Fruit fly (Drosophila melanogaster) whole organism, prepupa: Measurements from ENCODE around the gene CG5446.

Source experiments
- CG10631 ChIP-seq: fragments of 200-800 bp; sonication (Bioruptor generic); optimal IDR thresholded peaks from 2 replicates; lab custom pipeline; 2016; ENCODE audit warnings: missing biosample characterization, missing genetic modification characterization
- CG10669 ChIP-seq: fragments of 200-800 bp; sonication (Bioruptor generic); optimal IDR thresholded peaks from 3 replicates; lab custom pipeline; 2018; ENCODE audit warnings: missing biosample characterization, mild to moderate bottlenecking, missing genetic modification characterization, moderate library complexity
- CG11294 ChIP-seq: fragments of 200-800 bp; sonication (Bioruptor generic); IDR thresholded peaks from 2 replicates; pipeline ENCODE4 v1.3.6; 2022; ENCODE audit warnings: missing biosample characterization, missing genetic modification characterization
- CG15336 ChIP-seq: fragments of 200-800 bp; sonication (Bioruptor generic); IDR thresholded peaks from 2 replicates; pipeline ENCODE4 v1.3.6; 2022; ENCODE audit warnings: missing biosample characterization, missing genetic modification characterization
- CG16779 ChIP-seq: fragments of 200-800 bp; sonication (Bioruptor generic); optimal IDR thresholded peaks from 3 replicates; lab custom pipeline; 2017; ENCODE audit warnings: missing biosample characterization, mild to moderate bottlenecking, missing genetic modification characterization
- CG3032 ChIP-seq: fragments of 200-800 bp; optimal IDR thresholded peaks from 2 replicates; lab custom pipeline; 2019; ENCODE audit warnings: missing biosample characterization, mild to moderate bottlenecking, missing genetic modification characterization, moderate library complexity
- CG32006 ChIP-seq: fragments of 200-800 bp; sonication (Bioruptor generic); optimal IDR thresholded peaks from 3 replicates; lab custom pipeline; 2017; ENCODE audit warnings: missing biosample characterization, mild to moderate bottlenecking, missing genetic modification characterization
- CG4318 ChIP-seq: fragments of 200-800 bp; sonication (Bioruptor generic); optimal IDR thresholded peaks from 3 replicates; lab custom pipeline; 2017; ENCODE audit warnings: missing biosample characterization, mild to moderate bottlenecking, missing genetic modification characterization
- CG6163 ChIP-seq: fragments of 200-800 bp; sonication (Bioruptor generic); IDR thresholded peaks from 3 replicates; pipeline ENCODE4 v1.3.6; 2022; ENCODE audit warnings: missing biosample characterization, missing genetic modification characterization
- CG6792 ChIP-seq: fragments of 200-800 bp; sonication (Bioruptor generic); optimal IDR thresholded peaks from 3 replicates; lab custom pipeline; 2016; ENCODE audit warnings: missing biosample characterization, missing genetic modification characterization
- CG6854 ChIP-seq: fragments of 200-800 bp; sonication (Bioruptor generic); optimal IDR thresholded peaks from 2 replicates; lab custom pipeline; 2017; ENCODE audit warnings: missing biosample characterization, mild to moderate bottlenecking, missing genetic modification characterization
- CG7368 ChIP-seq: fragments of 200-800 bp; sonication (Bioruptor generic); optimal IDR thresholded peaks from 3 replicates; lab custom pipeline; 2016; ENCODE audit warnings: missing biosample characterization, missing genetic modification characterization
- CG8319 ChIP-seq: fragments of 200-800 bp; sonication (Bioruptor generic); optimal IDR thresholded peaks from 3 replicates; lab custom pipeline; 2016; ENCODE audit warnings: missing biosample characterization, missing genetic modification characterization
- CG8632 ChIP-seq: fragments of 200-800 bp; sonication (Bioruptor generic); optimal IDR thresholded peaks from 3 replicates; lab custom pipeline; 2016; ENCODE audit warnings: missing biosample characterization, missing genetic modification characterization
- CG9139 ChIP-seq: fragments of 200-800 bp; sonication (Bioruptor generic); optimal IDR thresholded peaks from 3 replicates; lab custom pipeline; 2017; ENCODE audit warnings: missing biosample characterization, mild to moderate bottlenecking, missing genetic modification characterization
- Eip75B ChIP-seq: fragments of 200-800 bp; sonication (Bioruptor generic); optimal IDR thresholded peaks from 3 replicates; lab custom pipeline; 2016; ENCODE audit warnings: missing biosample characterization, missing genetic modification characterization
- Eip78C ChIP-seq: fragments of 200-800 bp; sonication (Bioruptor generic); peaks from one replicate; lab custom pipeline; 2016; ENCODE audit warnings: missing biosample characterization, missing genetic modification characterization
- Eip93F ChIP-seq: fragments of 200-800 bp; sonication (Bioruptor generic); optimal IDR thresholded peaks from 2 replicates; lab custom pipeline; 2016; ENCODE audit warnings: missing biosample characterization, mild to moderate bottlenecking, missing genetic modification characterization
- Ets21C ChIP-seq: fragments of 200-800 bp; sonication (Bioruptor generic); optimal IDR thresholded peaks from 3 replicates; lab custom pipeline; 2016; ENCODE audit warnings: missing biosample characterization, missing genetic modification characterization
- Ets96B ChIP-seq: fragments of 200-800 bp; optimal IDR thresholded peaks from 2 replicates; lab custom pipeline; 2019; ENCODE audit warnings: missing biosample characterization, mild to moderate bottlenecking, missing genetic modification characterization, moderate library complexity
- Hr38 ChIP-seq: sonication (Bioruptor generic); optimal IDR thresholded peaks from 2 replicates; lab custom pipeline; 2016; ENCODE audit warnings: missing biosample characterization, missing genetic modification characterization
- Hr39 ChIP-seq: fragments of 200-800 bp; sonication (Bioruptor generic); optimal IDR thresholded peaks from 2 replicates; lab custom pipeline; 2016; ENCODE audit warnings: missing biosample characterization, missing genetic modification characterization
- Lpt ChIP-seq: fragments of 200-800 bp; sonication (Bioruptor generic); optimal IDR thresholded peaks from 3 replicates; lab custom pipeline; 2016; ENCODE audit warnings: missing biosample characterization, missing genetic modification characterization
- Sox102F ChIP-seq: fragments of 200-800 bp; sonication (Bioruptor generic); optimal IDR thresholded peaks from 2 replicates; lab custom pipeline; 2016; ENCODE audit warnings: missing biosample characterization, mild to moderate bottlenecking, missing genetic modification characterization
- Sox14 ChIP-seq: fragments of 200-800 bp; sonication (Bioruptor generic); optimal IDR thresholded peaks from 3 replicates; lab custom pipeline; 2016; ENCODE audit warnings: missing biosample characterization, missing genetic modification characterization
- cyc ChIP-seq: fragments of 200-800 bp; sonication (Bioruptor generic); optimal IDR thresholded peaks from 3 replicates; lab custom pipeline; 2016; ENCODE audit warnings: missing biosample characterization, missing genetic modification characterization
- dac ChIP-seq: fragments of 200-800 bp; sonication (Bioruptor generic); optimal IDR thresholded peaks from 2 replicates; lab custom pipeline; 2017; ENCODE audit warnings: missing biosample characterization, mild to moderate bottlenecking, missing genetic modification characterization
- dsx ChIP-seq: fragments of 200-800 bp; optimal IDR thresholded peaks from 3 replicates; lab custom pipeline; 2019; ENCODE audit warnings: missing biosample characterization, mild to moderate bottlenecking, missing genetic modification characterization, moderate library complexity; ENCODE audit not compliant: poor library complexity, severe bottlenecking
- eg ChIP-seq: fragments of 200-800 bp; sonication (Bioruptor generic); IDR thresholded peaks from 3 replicates; pipeline ENCODE4 v1.3.6; 2022; ENCODE audit warnings: missing biosample characterization, missing genetic modification characterization
- esn ChIP-seq: fragments of 200-800 bp; sonication (Bioruptor generic); optimal IDR thresholded peaks from 2 replicates; lab custom pipeline; 2016; ENCODE audit warnings: missing biosample characterization, mild to moderate bottlenecking, missing genetic modification characterization, moderate library complexity
- fkh ChIP-seq: fragments of 200-800 bp; sonication (Bioruptor generic); optimal IDR thresholded peaks from 3 replicates; lab custom pipeline; 2017; ENCODE audit warnings: missing biosample characterization, mild to moderate bottlenecking, missing genetic modification characterization, moderate library complexity
- net ChIP-seq: fragments of 200-800 bp; sonication (Bioruptor generic); optimal IDR thresholded peaks from 3 replicates; lab custom pipeline; 2016; ENCODE audit warnings: missing biosample characterization, missing genetic modification characterization
- pdm3 ChIP-seq: fragments of 200-800 bp; sonication (Bioruptor generic); optimal IDR thresholded peaks from 3 replicates; lab custom pipeline; 2016; ENCODE audit warnings: missing biosample characterization, missing genetic modification characterization
- salr ChIP-seq, 2 experiments: fragments of 200-800 bp; sonication (Bioruptor generic); optimal IDR thresholded peaks; 3 replicates each; lab custom pipeline; 2016 to 2018; ENCODE audit warnings: missing biosample characterization in 2 of 2, missing genetic modification characterization in 2 of 2, mild to moderate bottlenecking in 1 of 2
- spab ChIP-seq: fragments of 200-800 bp; sonication (Bioruptor generic); optimal IDR thresholded peaks from 2 replicates; lab custom pipeline; 2017; ENCODE audit warnings: missing biosample characterization, mild to moderate bottlenecking, missing genetic modification characterization, missing genetic modification reagents
- ss ChIP-seq, 2 experiments: fragments of 200-800 bp; sonication (Bioruptor generic); optimal IDR thresholded peaks; 2 replicates in 1 of 2; 3 replicates in 1 of 2; lab custom pipeline; 2017 to 2018; ENCODE audit warnings: mild to moderate bottlenecking in 2 of 2, missing biosample characterization in 2 of 2, missing genetic modification characterization in 2 of 2, moderate library complexity in 1 of 2
- svp ChIP-seq: fragments of 200-800 bp; sonication (Bioruptor generic); peaks from one replicate; lab custom pipeline; 2016; ENCODE audit warnings: missing biosample characterization, missing genetic modification characterization
- vri ChIP-seq: fragments of 200-800 bp; sonication (Bioruptor generic); optimal IDR thresholded peaks from 3 replicates; lab custom pipeline; 2016; ENCODE audit warnings: missing biosample characterization, mild to moderate bottlenecking, missing genetic modification characterization

Gene CG5446

dm6 chr2L:12433712-12434534, 6.4 kb upstream of the CG5446 start, which contains the start of gene eRF3 (continued):
- TF ChIP-seq eg (GFP tag; lab: Robert Waterston, UW) (peak; percentile 69), svp (GFP tag; lab: Kevin White, UChicago) (peak; percentile 88), CG8319 (GFP tag; lab: Kevin White, UChicago) (peak; percentile 76), CG6792 (peak; percentile 42), CG8632 (GFP tag; lab: Kevin White, UChicago) (peak; percentile 78), cyc (peak; percentile 43), dsx (GFP tag; lab: Kevin White, UChicago) (peak; percentile 46), CG7368 (GFP tag; lab: Kevin White, UChicago) (peak; percentile 49), Ets96B (tag; lab: Kevin White, UChicago) (peak; percentile 70), vri (GFP tag; lab: Kevin White, UChicago) (peak; percentile 73), Ets21C (GFP tag; lab: Kevin White, UChicago) (no peak), CG16779 (tag; lab: Kevin White, UChicago) (no peak), CG9139 (GFP tag; lab: Kevin White, UChicago) (no peak), pdm3 (GFP tag; lab: Kevin White, UChicago) (peak; percentile 60), esn (GFP tag; lab: Kevin White, UChicago) (peak; percentile 68), net (GFP tag; lab: Kevin White, UChicago) (peak; percentile 49), CG11294 (GFP tag; lab: Robert Waterston, UW) (peak; percentile 43; the same call in 1 of the 2 replicates), CG3032 (tag; lab: Kevin White, UChicago) (peak; percentile 79), CG10631 (peak; percentile 83), Lpt (GFP tag; lab: Kevin White, UChicago) (peak; percentile 48), spab (GFP tag; lab: Kevin White, UChicago) (peak; percentile 18), CG4318 (GFP tag; lab: Kevin White, UChicago) (peak; percentile 68), CG6163 (GFP tag; lab: Robert Waterston, UW) (peak; percentile 52; the same call in 2 of the 3 replicates), Hr38 (no peak), CG32006 (GFP tag; lab: Kevin White, UChicago) (peak; percentile 73), Sox102F (GFP tag; lab: Kevin White, UChicago) (peak; percentile 36), dac (peak; percentile 36), ss (GFP tag; optimal IDR thresholded peaks at IDR 0.05; lab: Kevin White, UChicago) (peak in 1 of 2 experiments; percentile 45), Eip78C (GFP tag; lab: Kevin White, UChicago) (peak; percentile 85), Eip93F (GFP tag; lab: Kevin White, UChicago) (peak; percentile 3), Eip75B (GFP tag; lab: Kevin White, UChicago) (peak; percentile 38)

- no peak for TF ChIP-seq CG3032 (tag; lab: Kevin White, UChicago)
- TF ChIP-seq CG10669 (GFP tag; lab: Kevin White, UChicago) = no peak
- no peak for TF ChIP-seq CG9139 (GFP tag; lab: Kevin White, UChicago)
- no peak for TF ChIP-seq CG15336 (GFP tag; lab: Robert Waterston, UW)
- TF ChIP-seq dsx (GFP tag; lab: Kevin White, UChicago) = no peak
- TF ChIP-seq salr (GFP tag; optimal IDR thresholded peaks at IDR 0.05; lab: Kevin White, UChicago) = no peak
- TF ChIP-seq CG8632 (GFP tag; lab: Kevin White, UChicago) = no peak
- TF ChIP-seq Sox14 (GFP tag; lab: Kevin White, UChicago) = no peak
- no peak for TF ChIP-seq spab (GFP tag; lab: Kevin White, UChicago)
- no peak for TF ChIP-seq Hr39 (GFP tag; lab: Kevin White, UChicago)
- no peak for TF ChIP-seq net (GFP tag; lab: Kevin White, UChicago)
- no peak for TF ChIP-seq Sox102F (GFP tag; lab: Kevin White, UChicago)
- no peak for TF ChIP-seq CG6854 (GFP tag; lab: Kevin White, UChicago)
- no peak for TF ChIP-seq fkh (GFP tag; lab: Kevin White, UChicago)
These were observed 3.3 kb upstream of the CG5446 start, which contains the start of gene CG5435 for dm6 chr2L:12430792-12431191. CG5435 (minus strand) TSS chr2L:12430892.
